Fruit fly (Drosophila melanogaster): ENCODE results near the gene CG16995.

- TF ChIP-seq Hr96 (GFP tag; optimal IDR thresholded peaks at IDR 0.05) (no peak), ovo (GFP tag; optimal IDR thresholded peaks at IDR 0.05) (no peak)
Observed at dm6 chr2L:2269040-2269439, 38.7 kb upstream of the CG16995 start, which contains the start of gene CG17242.
